Worm (Caenorhabditis elegans): ENCODE measurements around the gene clec-265.

- TF ChIP-seq him-1 (tag; optimal IDR thresholded peaks at IDR 0.05) (no peak), dao-5 (tag; optimal IDR thresholded peaks at IDR 0.05) (no peak), W03F9.2 (tag; optimal IDR thresholded peaks at IDR 0.05) (no peak)
These were observed 17.1 kb downstream of the clec-265 start for ce11 chrX:3048696-3049095.

Measured in whole organism, L4/young adult.